Fruit fly (Drosophila melanogaster): ENCODE data around the gene beat-Vb.

beat-Vb gene

DNA sequence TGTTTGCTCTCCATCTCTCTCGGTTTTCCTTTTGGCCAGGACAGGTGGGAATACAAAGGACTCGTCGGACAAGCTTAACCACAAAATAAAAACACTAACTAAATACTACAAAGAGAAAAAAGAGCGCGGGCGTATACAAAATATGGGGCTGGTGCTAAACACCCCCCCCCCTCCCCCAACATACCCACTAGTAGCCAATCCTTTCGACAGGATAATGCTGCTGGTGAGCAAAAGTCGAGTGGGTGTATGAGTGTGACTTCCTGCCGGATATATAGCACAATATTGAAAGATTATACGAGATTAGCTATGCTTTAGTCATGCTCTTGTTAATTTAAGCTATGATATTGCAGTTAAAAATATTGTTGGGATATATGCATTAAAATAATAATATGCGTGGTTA is 59.4 kb downstream of the beat-Vb start:
- no peak for TF ChIP-seq ttk (optimal IDR thresholded peaks at IDR 0.05)
- no peak for TF ChIP-seq Myc (optimal IDR thresholded peaks at IDR 0.05)
- no peak for TF ChIP-seq psq (optimal IDR thresholded peaks at IDR 0.05)
- no peak for TF ChIP-seq Sin3A (optimal IDR thresholded peaks at IDR 0.05)
- TF ChIP-seq h (optimal IDR thresholded peaks at IDR 0.05): no peak
- no peak for TF ChIP-seq insv (optimal IDR thresholded peaks at IDR 0.05)

dm6 chr3R:12977371-12978050 is 61.7 kb downstream of the beat-Vb start, which contains the start of the genes CG7381 and CG7091:
CG7381 (minus strand) TSS chr3R:12977471.
CG7091 (plus strand) TSS chr3R:12978000.
- TF ChIP-seq Myc (optimal IDR thresholded peaks at IDR 0.05): no peak
- TF ChIP-seq Sin3A (optimal IDR thresholded peaks at IDR 0.05): no peak
- TF ChIP-seq insv (optimal IDR thresholded peaks at IDR 0.05): no peak
- TF ChIP-seq psq (optimal IDR thresholded peaks at IDR 0.05): no peak
- TF ChIP-seq h (optimal IDR thresholded peaks at IDR 0.05): no peak
- no peak for TF ChIP-seq ttk (optimal IDR thresholded peaks at IDR 0.05)

- TF ChIP-seq insv (optimal IDR thresholded peaks at IDR 0.05): no peak
- TF ChIP-seq Sin3A (optimal IDR thresholded peaks at IDR 0.05): no peak
- no peak for TF ChIP-seq h (optimal IDR thresholded peaks at IDR 0.05)
- TF ChIP-seq Myc (optimal IDR thresholded peaks at IDR 0.05): no peak
- TF ChIP-seq ttk (optimal IDR thresholded peaks at IDR 0.05): no peak
- TF ChIP-seq psq (optimal IDR thresholded peaks at IDR 0.05): no peak
These were observed 64.9 kb downstream of the beat-Vb start, which contains the start of gene Paip2 for dm6 chr3R:12980628-12981219. Paip2 (plus strand) TSS chr3R:12980792.

- TF ChIP-seq psq (optimal IDR thresholded peaks at IDR 0.05): no peak
- no peak for TF ChIP-seq insv (optimal IDR thresholded peaks at IDR 0.05)
- no peak for TF ChIP-seq Sin3A (optimal IDR thresholded peaks at IDR 0.05)
- no peak for TF ChIP-seq Myc (optimal IDR thresholded peaks at IDR 0.05)
- TF ChIP-seq ttk (optimal IDR thresholded peaks at IDR 0.05): no peak
These were observed 65.7 kb downstream of the beat-Vb start for dm6 chr3R:12981334-12982166.

DNA sequence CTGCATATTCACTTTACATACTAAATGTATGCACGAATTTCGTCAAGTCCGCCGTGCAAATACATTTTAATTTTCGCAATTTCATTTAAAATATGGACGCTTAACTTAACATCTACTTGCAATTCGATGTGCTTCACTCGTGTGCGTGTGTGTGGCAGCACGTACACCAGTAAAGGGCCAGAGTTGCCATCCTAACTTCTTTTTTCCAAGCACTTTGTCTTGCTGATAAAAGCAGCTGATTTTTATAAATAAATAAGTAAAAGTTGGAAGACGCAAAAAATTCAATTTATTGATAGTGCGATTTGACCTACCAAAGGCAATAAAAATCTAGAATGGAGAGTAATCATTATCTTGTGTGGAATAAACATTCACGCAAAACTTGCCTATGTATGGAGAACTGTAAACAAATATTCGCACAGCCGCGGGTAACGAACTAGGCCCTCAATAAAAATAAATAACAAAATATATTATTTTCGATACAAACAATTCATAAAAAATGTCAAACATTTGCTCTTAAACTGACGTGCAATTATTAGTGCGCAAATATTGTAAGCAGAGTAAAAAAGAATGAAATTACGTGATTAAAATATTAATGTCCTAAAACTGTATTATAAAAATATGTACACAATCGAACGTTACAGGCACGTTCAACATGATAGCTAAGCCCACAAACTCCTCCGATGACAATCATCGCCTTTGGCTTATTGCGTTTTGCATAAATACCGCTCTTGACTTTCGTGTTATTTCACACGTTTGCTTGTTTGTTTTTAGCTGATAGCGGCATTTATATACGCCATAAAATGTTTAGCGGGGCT is 66.5 kb downstream of the beat-Vb start:
- TF ChIP-seq Sin3A (optimal IDR thresholded peaks at IDR 0.05): no peak
- TF ChIP-seq Myc (optimal IDR thresholded peaks at IDR 0.05): no peak
- TF ChIP-seq h (optimal IDR thresholded peaks at IDR 0.05): no peak
- no peak for TF ChIP-seq ttk (optimal IDR thresholded peaks at IDR 0.05)
- TF ChIP-seq psq (optimal IDR thresholded peaks at IDR 0.05): no peak

- TF ChIP-seq h (optimal IDR thresholded peaks at IDR 0.05): no peak
- no peak for TF ChIP-seq ttk (optimal IDR thresholded peaks at IDR 0.05)
- TF ChIP-seq psq (optimal IDR thresholded peaks at IDR 0.05): no peak
These were observed 67.3 kb downstream of the beat-Vb start for dm6 chr3R:12982982-12983633.

Measured in Kc167 (cell line).